Worm (Caenorhabditis elegans) whole organism, L2 larva: ENCODE data around the gene T28C6.10.
A peak's percentile ranks its signal among the peaks of the same experiment; 100 is the strongest.

Experiments used
- ceh-82 ChIP-seq: fragments of 150-350 bp; optimal IDR thresholded peaks from 2 replicates; lab custom pipeline; 2014; ENCODE audit warnings: missing biosample characterization, missing genetic modification characterization
- crh-2 ChIP-seq: sonication (generic microtip); optimal IDR thresholded peaks from 2 replicates; lab custom pipeline; 2017; ENCODE audit warnings: missing biosample characterization, missing genetic modification characterization
- egl-27 ChIP-seq: sonication (generic microtip); optimal IDR thresholded peaks from 3 replicates; lab custom pipeline; 2017; ENCODE audit warnings: missing biosample characterization, missing genetic modification reagents, missing genetic modification characterization
- fos-1 ChIP-seq: fragments of 150-350 bp; optimal IDR thresholded peaks from 2 replicates; lab custom pipeline; 2014; ENCODE audit warnings: missing biosample characterization, missing genetic modification characterization
- lin-11 ChIP-seq: fragments of 150-350 bp; sonication (generic microtip); optimal IDR thresholded peaks from 2 replicates; lab custom pipeline; 2014; ENCODE audit warnings: missing biosample characterization, missing genetic modification characterization, inconsistent platforms, mixed read lengths
- lsy-2 ChIP-seq, 2 experiments: fragments of 150-350 bp in 1 of 2; sonication (generic microtip) in 1 of 2; optimal IDR thresholded peaks; 2 replicates each; lab custom pipeline; 2014 to 2017; ENCODE audit warnings: missing biosample characterization in 2 of 2, missing genetic modification characterization in 2 of 2
- mab-5 ChIP-seq: fragments of 150-350 bp; optimal IDR thresholded peaks from 2 replicates; lab custom pipeline; 2014; ENCODE audit warnings: missing biosample characterization, missing genetic modification characterization
- mdl-1 ChIP-seq, 2 experiments: fragments of 150-350 bp in 1 of 2; sonication (generic microtip) in 1 of 2; optimal IDR thresholded peaks; 2 replicates each; lab custom pipeline; 2017; ENCODE audit warnings: missing biosample characterization in 2 of 2, missing genetic modification characterization in 2 of 2
- nhr-10 ChIP-seq: sonication (generic microtip); optimal IDR thresholded peaks from 2 replicates; lab custom pipeline; 2017; ENCODE audit warnings: missing biosample characterization, missing genetic modification characterization
- nhr-12 ChIP-seq: fragments of 150-350 bp; optimal IDR thresholded peaks from 2 replicates; lab custom pipeline; 2014; ENCODE audit warnings: missing biosample characterization, missing genetic modification characterization
- nhr-129 ChIP-seq: fragments of 150-350 bp; optimal IDR thresholded peaks from 2 replicates; lab custom pipeline; 2014; ENCODE audit warnings: missing biosample characterization, missing genetic modification characterization
- nhr-25 ChIP-seq: fragments of 150-350 bp; sonication (generic microtip); optimal IDR thresholded peaks from 3 replicates; lab custom pipeline; 2014; ENCODE audit warnings: missing biosample characterization, missing genetic modification characterization
- sem-4 ChIP-seq: fragments of 150-350 bp; optimal IDR thresholded peaks from 2 replicates; lab custom pipeline; 2014; ENCODE audit warnings: missing biosample characterization, missing genetic modification reagents, missing genetic modification characterization
- sma-9 ChIP-seq, 2 experiments: fragments of 150-350 bp in 1 of 2; sonication (generic microtip) in 1 of 2; optimal IDR thresholded peaks; 2 replicates each; lab custom pipeline; 2014 to 2016; ENCODE audit warnings: missing genetic modification characterization in 2 of 2, mild to moderate bottlenecking in 1 of 2, missing biosample characterization in 1 of 2, missing compliant biosample characterization in 1 of 2, missing genetic modification reagents in 1 of 2, moderate library complexity in 1 of 2
- snpc-4 ChIP-seq: fragments of 150-350 bp; optimal IDR thresholded peaks from 2 replicates; lab custom pipeline; 2014; ENCODE audit warnings: missing biosample characterization, missing genetic modification characterization

The T28C6.10 gene

ce11 chrIV:8866092-8866491, 48.4 kb downstream of the T28C6.10 start (continued):
- TF ChIP-seq nhr-25 (tag; lab: Kevin White, UChicago) (peak; percentile 71), snpc-4 (tag; lab: Kevin White, UChicago) (peak; percentile 29), nhr-10 (no peak), mdl-1 (tag; optimal IDR thresholded peaks at IDR 0.05; lab: Kevin White, UChicago) (no peak), ceh-82 (tag; lab: Kevin White, UChicago) (no peak), sem-4 (tag; lab: Kevin White, UChicago) (peak; percentile 87), lin-11 (no peak), fos-1 (tag; lab: Kevin White, UChicago) (peak; percentile 93)

ce11 chrIV:8867562-8867961, 49.8 kb downstream of the T28C6.10 start:
- TF ChIP-seq nhr-129 (no peak), fos-1 (tag; lab: Kevin White, UChicago) (peak; percentile 23), sma-9 (GFP tag; optimal IDR thresholded peaks at IDR 0.05; lab: Kevin White, UChicago) (peak; percentile 44), sma-9 (tag; optimal IDR thresholded peaks at IDR 0.05; lab: Kevin White, UChicago) (no peak), crh-2 (tag; lab: Kevin White, UChicago) (peak; percentile 6), nhr-12 (tag; lab: Kevin White, UChicago) (no peak), egl-27 (no peak), mab-5 (no peak), lsy-2 (tag; optimal IDR thresholded peaks at IDR 0.05; lab: Kevin White, UChicago) (peak in 1 of 2 experiments; percentile 10)
